Fruit fly (Drosophila melanogaster): ENCODE measurements around the gene Sry-delta.

Sry-delta gene

dm6 chr3R:30023445-30023844, 19.7 kb upstream of the Sry-delta start:
- TF ChIP-seq Eip93F (GFP tag; optimal IDR thresholded peaks at IDR 0.05) (no peak), svp (GFP tag) (no peak), Sox14 (GFP tag; optimal IDR thresholded peaks at IDR 0.05) (no peak), cyc (GFP tag; optimal IDR thresholded peaks at IDR 0.05) (no peak), Ets21C (GFP tag; optimal IDR thresholded peaks at IDR 0.05) (no peak), CG6808 (GFP tag; optimal IDR thresholded peaks at IDR 0.05) (no peak), Lpt (GFP tag; optimal IDR thresholded peaks at IDR 0.05) (no peak)

- TF ChIP-seq Hr4 (GFP tag; optimal IDR thresholded peaks at IDR 0.05) (no peak), CG31627 (GFP tag; optimal IDR thresholded peaks at IDR 0.05) (no peak), achi (GFP tag; optimal IDR thresholded peaks at IDR 0.05) (no peak), CG32006 (GFP tag; optimal IDR thresholded peaks at IDR 0.05) (no peak), dac (GFP tag; optimal IDR thresholded peaks at IDR 0.05) (no peak), Gug (GFP tag; IDR thresholded peaks at IDR 0.05) (no peak), CG10669 (GFP tag; optimal IDR thresholded peaks at IDR 0.05) (no peak), esn (GFP tag; optimal IDR thresholded peaks at IDR 0.05) (no peak)
These were observed 13.1 kb upstream of the Sry-delta start for dm6 chr3R:30030061-30030460.

DNA sequence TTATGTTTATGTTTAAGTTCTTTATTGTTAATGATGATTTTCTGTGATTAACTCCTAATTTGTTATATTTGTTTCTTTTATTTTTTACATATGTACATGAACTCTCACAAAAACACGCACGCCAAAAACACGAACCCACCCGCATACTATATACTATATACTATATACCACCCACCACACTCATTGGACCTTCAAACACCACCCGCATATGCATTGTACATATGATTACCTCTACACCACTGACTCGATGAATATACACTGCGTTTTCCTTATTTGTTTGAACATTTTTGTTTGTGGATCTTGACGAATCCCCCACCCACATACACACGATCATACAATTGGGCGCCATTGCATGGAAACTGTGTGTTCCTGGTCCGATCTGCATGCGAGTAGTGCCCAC, 10.9 kb upstream of the Sry-delta start:
- no peak for TF ChIP-seq CG11762 (GFP tag; optimal IDR thresholded peaks at IDR 0.05; ENCODE audit: insufficient read depth)
- TF ChIP-seq Sox14 (GFP tag; optimal IDR thresholded peaks at IDR 0.05) = no peak
- no peak for TF ChIP-seq CG6276 (GFP tag; optimal IDR thresholded peaks at IDR 0.05)
- TF ChIP-seq CG31627 (GFP tag; optimal IDR thresholded peaks at IDR 0.05) = no peak
- no peak for TF ChIP-seq CG8632 (GFP tag; optimal IDR thresholded peaks at IDR 0.05)
- TF ChIP-seq pdm3 (GFP tag; optimal IDR thresholded peaks at IDR 0.05) = no peak
- no peak for TF ChIP-seq spab (GFP tag; optimal IDR thresholded peaks at IDR 0.05)
- no peak for TF ChIP-seq CG10631 (GFP tag; optimal IDR thresholded peaks at IDR 0.05)
- TF ChIP-seq CG8119 (GFP tag; IDR thresholded peaks at IDR 0.05) = no peak
- TF ChIP-seq CG3032 (tag; optimal IDR thresholded peaks at IDR 0.05) = no peak
- TF ChIP-seq CG6808 (GFP tag; optimal IDR thresholded peaks at IDR 0.05) = no peak
- no peak for TF ChIP-seq Smox (GFP tag; optimal IDR thresholded peaks at IDR 0.05)
- no peak for TF ChIP-seq CG16779 (tag; optimal IDR thresholded peaks at IDR 0.05)
- no peak for TF ChIP-seq fkh (GFP tag; optimal IDR thresholded peaks at IDR 0.05)
- TF ChIP-seq dac (GFP tag; optimal IDR thresholded peaks at IDR 0.05) = no peak
- TF ChIP-seq Lpt (GFP tag; optimal IDR thresholded peaks at IDR 0.05) = no peak
- no peak for TF ChIP-seq Blimp-1 (GFP tag; optimal IDR thresholded peaks at IDR 0.05)
- no peak for TF ChIP-seq CG6854 (GFP tag; optimal IDR thresholded peaks at IDR 0.05)
- no peak for TF ChIP-seq CG1621 (tag; optimal IDR thresholded peaks at IDR 0.05)
- no peak for TF ChIP-seq CG9139 (GFP tag; optimal IDR thresholded peaks at IDR 0.05)

- TF ChIP-seq Blimp-1 (GFP tag; optimal IDR thresholded peaks at IDR 0.05) = no peak
- no peak for TF ChIP-seq Sox15 (GFP tag; optimal IDR thresholded peaks at IDR 0.05)
These were observed 6.5 kb upstream of the Sry-delta start, which contains the start of gene ZIPIC for dm6 chr3R:30036609-30037008. ZIPIC (minus strand) TSS chr3R:30036870.

DNA sequence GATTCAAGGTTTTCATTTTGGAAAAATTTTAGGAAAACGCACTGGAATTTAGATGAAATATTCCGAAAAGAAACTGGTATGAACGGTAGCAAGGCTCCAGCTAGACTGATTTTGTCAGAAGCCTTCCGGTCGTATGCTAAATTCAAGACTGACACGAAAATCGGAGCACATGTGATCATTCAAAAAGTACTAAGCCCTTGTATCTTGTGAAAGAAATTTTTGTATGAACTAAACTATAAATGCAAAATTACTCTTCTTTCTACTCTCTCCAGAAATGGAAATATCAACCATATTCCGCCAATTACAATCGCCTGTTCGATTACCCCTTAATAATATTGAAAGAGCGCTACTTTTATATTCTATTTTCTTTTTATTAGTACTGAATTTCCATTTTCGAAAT, 5.5 kb upstream of the Sry-delta start, which contains the start of gene ocn:
TSS of gene ocn (minus strand) at position 101 of the 400 bp plus-strand sequence.
- TF ChIP-seq eg (GFP tag; IDR thresholded peaks at IDR 0.05) (no peak), CG9139 (GFP tag; optimal IDR thresholded peaks at IDR 0.05) (no peak), CG1621 (tag; optimal IDR thresholded peaks at IDR 0.05) (no peak), CG10631 (GFP tag; optimal IDR thresholded peaks at IDR 0.05) (no peak), pdm3 (GFP tag; optimal IDR thresholded peaks at IDR 0.05) (no peak), Eip75B (GFP tag; optimal IDR thresholded peaks at IDR 0.05) (no peak), Sox15 (GFP tag; optimal IDR thresholded peaks at IDR 0.05) (no peak), salr (GFP tag; optimal IDR thresholded peaks at IDR 0.05) (no peak), spab (GFP tag; optimal IDR thresholded peaks at IDR 0.05) (no peak), OdsH (GFP tag; optimal IDR thresholded peaks at IDR 0.05) (no peak)

All from whole organism, prepupa.